Worm (Caenorhabditis elegans) whole organism, L1 larva: ENCODE results near the gene pei-1.

ENCODE experiments used
- dsc-1 ChIP-seq: sonication (generic microtip); optimal IDR thresholded peaks from 2 replicates; lab custom pipeline; 2016; ENCODE audit warnings: mild to moderate bottlenecking, missing genetic modification characterization, missing compliant biosample characterization
- fkh-8 ChIP-seq: sonication (generic microtip); optimal IDR thresholded peaks from 2 replicates; lab custom pipeline; 2016; ENCODE audit warnings: mild to moderate bottlenecking, missing genetic modification characterization, missing compliant biosample characterization
- lin-35 ChIP-seq, 2 experiments: fragments of 150-350 bp; optimal IDR thresholded peaks; 2 replicates each; lab custom pipeline; 2014; ENCODE audit warnings: missing biosample characterization in 2 of 2, missing genetic modification characterization in 2 of 2, missing genetic modification reagents in 2 of 2
- lin-39 ChIP-seq: fragments of 150-350 bp; optimal IDR thresholded peaks from 2 replicates; lab custom pipeline; 2014; ENCODE audit warnings: missing biosample characterization, missing genetic modification reagents, missing genetic modification characterization
- mdl-1 ChIP-seq, 2 experiments: fragments of 150-350 bp; optimal IDR thresholded peaks; 2 replicates each; lab custom pipeline; 2014 to 2017; ENCODE audit warnings: missing biosample characterization in 2 of 2, missing genetic modification characterization in 2 of 2, inconsistent platforms in 1 of 2
- mep-1 ChIP-seq: fragments of 150-350 bp; optimal IDR thresholded peaks from 2 replicates; lab custom pipeline; 2014; ENCODE audit warnings: missing biosample characterization, missing genetic modification characterization
- nhr-11 ChIP-seq: fragments of 150-350 bp; optimal IDR thresholded peaks from 2 replicates; lab custom pipeline; 2014; ENCODE audit warnings: missing biosample characterization, missing genetic modification characterization
- skn-1 ChIP-seq: fragments of 150-350 bp; optimal IDR thresholded peaks from 2 replicates; lab custom pipeline; 2014; ENCODE audit warnings: missing biosample characterization, missing genetic modification characterization
- zag-1 ChIP-seq: fragments of 150-350 bp; optimal IDR thresholded peaks from 2 replicates; lab custom pipeline; 2014; ENCODE audit warnings: missing biosample characterization, missing genetic modification characterization
- zip-4 ChIP-seq: fragments of 200-800 bp; sonication (Bioruptor generic); optimal IDR thresholded peaks from 2 replicates; lab custom pipeline; 2018; ENCODE audit warnings: mild to moderate bottlenecking, missing genetic modification characterization, moderate library complexity, missing compliant biosample characterization

DNA sequence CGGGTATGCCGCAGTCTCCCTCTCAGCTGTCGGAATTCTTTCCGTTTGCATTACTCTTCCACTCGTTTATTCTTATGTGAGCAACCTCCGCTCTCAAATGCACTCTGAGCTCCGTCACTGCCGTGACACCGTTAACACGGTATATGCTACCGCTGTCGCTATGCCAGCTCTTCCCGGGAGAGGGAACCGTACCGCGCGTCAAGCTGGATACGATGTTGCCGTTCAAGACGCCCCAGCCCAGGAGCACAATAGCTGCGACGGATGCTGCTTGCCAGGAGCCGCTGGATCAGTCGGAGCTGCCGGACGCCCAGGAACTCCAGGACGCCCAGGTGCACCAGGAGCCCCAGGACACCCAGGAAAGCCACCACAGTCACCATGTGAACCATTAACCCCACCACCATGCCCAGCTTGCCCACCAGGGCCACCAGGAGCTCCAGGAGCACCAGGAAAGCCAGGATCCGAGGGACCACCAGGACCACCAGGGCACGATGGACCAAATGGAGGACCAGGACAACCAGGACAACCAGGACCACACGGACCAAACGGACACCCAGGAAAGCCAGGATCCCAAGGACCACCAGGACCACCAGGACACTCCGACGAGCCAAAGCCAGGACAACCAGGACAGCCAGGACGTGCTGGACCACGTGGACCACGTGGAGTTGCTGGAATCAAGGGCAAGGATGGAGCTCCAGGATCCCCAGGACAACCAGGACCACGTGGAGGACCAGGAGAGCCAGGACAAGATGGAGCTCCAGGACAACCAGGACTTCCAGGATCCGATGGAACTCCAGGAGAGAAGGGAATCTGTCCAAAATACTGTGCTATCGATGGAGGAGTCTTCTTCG, 28.6 kb downstream of the pei-1 start:
- TF ChIP-seq lin-35 (GFP tag; optimal IDR thresholded peaks at IDR 0.05; lab: Kevin White, UChicago) (no peak), mdl-1 (tag; optimal IDR thresholded peaks at IDR 0.05; lab: Kevin White, UChicago) (no peak), dsc-1 (tag; lab: Kevin White, UChicago) (no peak), zip-4 (GFP tag; lab: Kevin White, UChicago) (no peak), mep-1 (no peak), nhr-11 (tag; lab: Kevin White, UChicago) (no peak), fkh-8 (tag; lab: Kevin White, UChicago) (no peak), skn-1 (tag; lab: Kevin White, UChicago) (no peak), zag-1 (tag; lab: Kevin White, UChicago) (no peak), lin-39 (tag; lab: Kevin White, UChicago) (no peak)
